Fruit fly (Drosophila melanogaster): ENCODE results near the gene Msr-110.
A peak's percentile ranks its signal among the peaks of the same experiment; 100 is the strongest.

The Msr-110 gene

dm6 chr3L:5611732-5612250 lies 34.6 kb upstream of the Msr-110 start (continued):
- TF ChIP-seq CG2202 (tag; optimal IDR thresholded peaks at IDR 0.05) = peak; percentile 86
- no peak for TF ChIP-seq pzg (GFP tag; optimal IDR thresholded peaks at IDR 0.05)
- peak; percentile 73; the same call in 2 of the 3 replicates for TF ChIP-seq CG14050 (GFP tag; IDR thresholded peaks at IDR 0.05)
- TF ChIP-seq slbo (GFP tag; IDR thresholded peaks at IDR 0.05) = no peak
- TF ChIP-seq fru (optimal IDR thresholded peaks at IDR 0.05) = no peak
- TF ChIP-seq CG12391 (tag; optimal IDR thresholded peaks at IDR 0.05) = peak; percentile 90
- TF ChIP-seq ind (GFP tag; optimal IDR thresholded peaks at IDR 0.05) = peak; percentile 78
- TF ChIP-seq CG16815 (GFP tag; optimal IDR thresholded peaks at IDR 0.05) = peak; percentile 49
- TF ChIP-seq CG11398 (GFP tag; optimal IDR thresholded peaks at IDR 0.05) = no peak
- no peak for TF ChIP-seq bigmax (GFP tag; optimal IDR thresholded peaks at IDR 0.05)
- TF ChIP-seq CG1233 (GFP tag; optimal IDR thresholded peaks at IDR 0.05) = peak; percentile 76
- 0 out of 2 replicates have a peak, but pooled peaks have one; percentile 7 for TF ChIP-seq CG9932 (GFP tag; IDR thresholded peaks at IDR 0.05)
- TF ChIP-seq CG6683 (GFP tag; optimal IDR thresholded peaks at IDR 0.05) = no peak
- peak; percentile 65 for TF ChIP-seq org-1 (GFP tag; optimal IDR thresholded peaks at IDR 0.05)
- TF ChIP-seq Camta (GFP tag; optimal IDR thresholded peaks at IDR 0.05) = peak; percentile 1
- 0 out of 3 replicates have a peak, but pooled peaks have one; percentile 33 for TF ChIP-seq otp (GFP tag; IDR thresholded peaks at IDR 0.05)
- no peak for TF ChIP-seq CG7928 (GFP tag; optimal IDR thresholded peaks at IDR 0.05)
- no peak for TF ChIP-seq ERR (GFP tag; optimal IDR thresholded peaks at IDR 0.05)
- TF ChIP-seq Xbp1 (GFP tag; optimal IDR thresholded peaks at IDR 0.05) = peak; percentile 78
- peak; percentile 49 for TF ChIP-seq CG4854 (GFP tag; optimal IDR thresholded peaks at IDR 0.05)
- peak; percentile 42 for TF ChIP-seq bab2 (GFP tag; optimal IDR thresholded peaks at IDR 0.05)
- peak; percentile 83 for TF ChIP-seq Asciz (GFP tag; optimal IDR thresholded peaks at IDR 0.05)
- no peak for TF ChIP-seq CG16779 (GFP tag; IDR thresholded peaks at IDR 0.05)
- peak; percentile 64 for TF ChIP-seq H15 (GFP tag; IDR thresholded peaks at IDR 0.05)
- TF ChIP-seq Nf-YB (GFP tag; optimal IDR thresholded peaks at IDR 0.05) = peak; percentile 77
- TF ChIP-seq ab (GFP tag; optimal IDR thresholded peaks at IDR 0.05) = no peak
- peak; percentile 29 for TF ChIP-seq CG8089 (GFP tag; optimal IDR thresholded peaks at IDR 0.05)
- TF ChIP-seq CG6689 (GFP tag; IDR thresholded peaks at IDR 0.05) = peak; percentile 83
- peak; percentile 31 for TF ChIP-seq CG13123 (GFP tag; optimal IDR thresholded peaks at IDR 0.05)
- peak; percentile 77 for TF ChIP-seq esg (GFP tag; conservative IDR thresholded peaks at IDR 0.05)
- no peak for TF ChIP-seq inv (GFP tag; IDR thresholded peaks at IDR 0.05; ENCODE audit: partially characterized antibody)
- peak in 1 of 2 experiments; percentile 78 for TF ChIP-seq Hr78 (GFP tag; optimal IDR thresholded peaks at IDR 0.05)
- TF ChIP-seq MESR4 (GFP tag; optimal IDR thresholded peaks at IDR 0.05) = no peak
- TF ChIP-seq CG16813 (GFP tag; IDR thresholded peaks at IDR 0.05; ENCODE audit: partially characterized antibody) = no peak
- no peak for TF ChIP-seq BEAF-32 (GFP tag; optimal IDR thresholded peaks at IDR 0.05)
- peak; percentile 33 to 73 for TF ChIP-seq chif (GFP tag; optimal IDR thresholded peaks at IDR 0.05)
- peak; percentile 73 for TF ChIP-seq chn (GFP tag; optimal IDR thresholded peaks at IDR 0.05)
- peak; percentile 82 for TF ChIP-seq CG15269 (tag; optimal IDR thresholded peaks at IDR 0.05)
- TF ChIP-seq CG14014 (GFP tag; IDR thresholded peaks at IDR 0.05) = peak; percentile 35; the same call in 1 of the 2 replicates
- TF ChIP-seq CG3726 (GFP tag; IDR thresholded peaks at IDR 0.05) = no peak
- peak; percentile 55; the same call in 2 of the 3 replicates for TF ChIP-seq B-H1 (GFP tag; IDR thresholded peaks at IDR 0.05)
- no peak for TF ChIP-seq Tbp (GFP tag; optimal IDR thresholded peaks at IDR 0.05)
- TF ChIP-seq prd (optimal IDR thresholded peaks at IDR 0.05) = no peak
- peak; percentile 76 for TF ChIP-seq prd (GFP tag; IDR thresholded peaks at IDR 0.05)
- no peak for TF ChIP-seq ham (GFP tag; IDR thresholded peaks at IDR 0.05)
- no peak for TF ChIP-seq rib (GFP tag; IDR thresholded peaks at IDR 0.05)
- peak; percentile 60 for TF ChIP-seq CG12659 (GFP tag; optimal IDR thresholded peaks at IDR 0.05)
- TF ChIP-seq twi (tag; optimal IDR thresholded peaks at IDR 0.05) = peak; percentile 83
- peak; percentile 41 for TF ChIP-seq Dad (GFP tag; optimal IDR thresholded peaks at IDR 0.05)
- TF ChIP-seq CG10543 (GFP tag; optimal IDR thresholded peaks at IDR 0.05) = no peak
- TF ChIP-seq CG7745 (tag; optimal IDR thresholded peaks at IDR 0.05) = peak; percentile 71
